Worm (Caenorhabditis elegans) whole organism, L4 larva: ENCODE results near the gene mxl-2.

ENCODE experiments used
- F26F4.8 ChIP-seq: fragments of 200-800 bp; sonication (Bioruptor generic); conservative IDR thresholded peaks from 2 replicates; pipeline ENCODE4 v1.3.6; 2022; ENCODE audit warnings: missing genetic modification characterization, missing compliant biosample characterization
- aha-1 ChIP-seq: fragments of 150-350 bp; peaks from one replicate; lab custom pipeline; 2014; ENCODE audit warnings: missing biosample characterization, missing genetic modification characterization
- ama-1 ChIP-seq: fragments of 150-350 bp; optimal IDR thresholded peaks from 2 replicates; lab custom pipeline; 2014; ENCODE audit warnings: inconsistent platforms, mixed read lengths
- ceh-32 ChIP-seq: sonication (generic microtip); optimal IDR thresholded peaks from 2 replicates; lab custom pipeline; 2016; ENCODE audit warnings: mild to moderate bottlenecking, missing genetic modification characterization, missing compliant biosample characterization; ENCODE audit not compliant: poor library complexity
- daf-19 ChIP-seq: fragments of 200-800 bp; sonication (Bioruptor generic); conservative IDR thresholded peaks from 2 replicates; pipeline ENCODE4 v1.3.6; 2022; ENCODE audit warnings: missing genetic modification characterization, missing compliant biosample characterization
- hlh-30 ChIP-seq: sonication (generic microtip); optimal IDR thresholded peaks from 2 replicates; lab custom pipeline; 2017; ENCODE audit warnings: antibody characterized with exemption, mild to moderate bottlenecking, missing genetic modification characterization, missing compliant biosample characterization; ENCODE audit not compliant: insufficient read depth
- mdt-29 ChIP-seq: fragments of 200-800 bp; sonication (Bioruptor generic); IDR thresholded peaks from 2 replicates; pipeline ENCODE4 v1.3.6; 2022; ENCODE audit warnings: missing genetic modification reagents, missing genetic modification characterization, missing compliant biosample characterization
- nhr-237 ChIP-seq: sonication (generic microtip); optimal IDR thresholded peaks from 2 replicates; lab custom pipeline; 2017; ENCODE audit warnings: missing biosample characterization, missing genetic modification characterization
- nhr-25 ChIP-seq: sonication (generic microtip); optimal IDR thresholded peaks from 2 replicates; lab custom pipeline; 2017; ENCODE audit warnings: missing genetic modification characterization, mild to moderate bottlenecking, missing compliant biosample characterization, antibody characterized with exemption, moderate library complexity, borderline replicate concordance; ENCODE audit not compliant: insufficient read depth
- zip-2 ChIP-seq: fragments of 150-350 bp; optimal IDR thresholded peaks from 2 replicates; lab custom pipeline; 2014; ENCODE audit warnings: missing biosample characterization, missing genetic modification characterization

DNA sequence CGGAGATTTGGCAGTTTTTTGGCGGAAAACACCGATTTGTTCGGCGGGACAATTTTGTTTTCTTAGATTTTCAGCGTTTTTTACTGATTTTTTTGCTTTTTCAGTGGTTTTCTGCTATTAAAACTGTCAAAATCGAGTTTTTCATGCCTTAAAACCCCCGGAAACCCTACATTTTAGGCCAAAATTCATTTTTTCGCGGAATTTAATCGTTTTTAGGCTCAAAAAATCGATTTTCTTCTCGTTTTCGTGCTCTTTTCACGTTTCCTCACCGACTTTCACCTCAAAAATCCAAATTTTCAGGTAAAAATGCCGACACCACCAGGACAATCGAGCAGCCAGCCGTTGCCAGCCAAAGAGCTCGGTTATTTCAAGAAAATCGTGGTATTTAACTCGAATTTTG lies 47.6 kb upstream of the mxl-2 start, which contains the start of gene hpo-29:
- no peak for TF ChIP-seq nhr-237 (tag; lab: Kevin White, UChicago)
- TF ChIP-seq hlh-30: no peak
- TF ChIP-seq zip-2 (tag; lab: Kevin White, UChicago): no peak
- no peak for TF ChIP-seq mdt-29
- TF ChIP-seq nhr-25: no peak
- no peak for TF ChIP-seq ama-1 (lab: Kevin White, UChicago)
- TF ChIP-seq aha-1: no peak
- TF ChIP-seq ceh-32 (tag; lab: Kevin White, UChicago): no peak
- TF ChIP-seq F26F4.8: no peak
- TF ChIP-seq daf-19 (GFP tag; lab: Robert Waterston, UW): no peak
